Worm (Caenorhabditis elegans) whole organism, L1 larva: Measurements from ENCODE around the gene ent-3.

Experiments
- C04F5.9 ChIP-seq: sonication (generic microtip); optimal IDR thresholded peaks from 2 replicates; lab custom pipeline; 2016; ENCODE audit warnings: missing genetic modification characterization, missing compliant biosample characterization
- C16A3.4 ChIP-seq: fragments of 150-350 bp; optimal IDR thresholded peaks from 2 replicates; lab custom pipeline; 2014; ENCODE audit warnings: missing biosample characterization, missing genetic modification characterization
- alr-1 ChIP-seq: fragments of 200-800 bp; sonication (Bioruptor generic); optimal IDR thresholded peaks from 2 replicates; lab custom pipeline; 2018; ENCODE audit warnings: borderline replicate concordance, mild to moderate bottlenecking, missing genetic modification characterization, missing compliant biosample characterization
- blmp-1 ChIP-seq: fragments of 150-350 bp; optimal IDR thresholded peaks from 2 replicates; lab custom pipeline; 2014; ENCODE audit warnings: missing biosample characterization, missing genetic modification characterization
- ceh-63 ChIP-seq: fragments of 200-800 bp; sonication (Bioruptor generic); optimal IDR thresholded peaks from 2 replicates; lab custom pipeline; 2018; ENCODE audit warnings: mild to moderate bottlenecking, missing genetic modification characterization, missing compliant biosample characterization
- ceh-8 ChIP-seq: fragments of 200-800 bp; sonication (Bioruptor generic); optimal IDR thresholded peaks from 2 replicates; lab custom pipeline; 2018; ENCODE audit warnings: mild to moderate bottlenecking, missing genetic modification characterization, moderate library complexity, missing compliant biosample characterization
- ceh-90 ChIP-seq: sonication (generic microtip); optimal IDR thresholded peaks from 2 replicates; lab custom pipeline; 2016; ENCODE audit warnings: missing genetic modification characterization, missing compliant biosample characterization
- dpl-1 ChIP-seq, 3 experiments: fragments of 150-350 bp in 2 of 3; sonication (generic microtip) in 1 of 3; optimal IDR thresholded peaks; 2 replicates each; lab custom pipeline; 2014 to 2017; ENCODE audit warnings: missing biosample characterization in 3 of 3, missing genetic modification characterization in 3 of 3, missing genetic modification reagents in 3 of 3
- efl-1 ChIP-seq, 4 experiments: fragments of 150-350 bp; optimal IDR thresholded peaks in 3 of 4; peaks in 1 of 4; 1 replicate in 1 of 4; 2 replicates in 3 of 4; lab custom pipeline; 2014; ENCODE audit warnings: missing biosample characterization in 2 of 4, missing genetic modification characterization in 2 of 4, missing genetic modification reagents in 2 of 4
- elt-2 ChIP-seq: sonication (generic microtip); optimal IDR thresholded peaks from 2 replicates; lab custom pipeline; 2016; ENCODE audit warnings: missing genetic modification characterization, mild to moderate bottlenecking, inconsistent platforms, missing compliant biosample characterization, missing genetic modification reagents
- elt-3 ChIP-seq, 6 experiments: fragments of 150-350 bp in 1 of 6; sonication (generic microtip); optimal IDR thresholded peaks; 2 replicates each; lab custom pipeline; 2017 to 2018; ENCODE audit warnings: missing biosample characterization in 6 of 6, missing genetic modification characterization in 6 of 6, inconsistent platforms in 1 of 6
- ets-5 ChIP-seq: fragments of 200-800 bp; sonication (Bioruptor generic); IDR thresholded peaks from 2 replicates; pipeline ENCODE4 v1.3.6; 2022; ENCODE audit warnings: missing genetic modification characterization, missing compliant biosample characterization
- fkh-10 ChIP-seq: sonication (generic microtip); optimal IDR thresholded peaks from 2 replicates; lab custom pipeline; 2017; ENCODE audit warnings: missing biosample characterization, missing genetic modification reagents, missing genetic modification characterization
- fkh-4 ChIP-seq: sonication (generic microtip); optimal IDR thresholded peaks from 2 replicates; lab custom pipeline; 2016; ENCODE audit warnings: missing compliant biosample characterization, missing genetic modification characterization, borderline replicate concordance
- grh-1 ChIP-seq: fragments of 200-800 bp; sonication (Bioruptor generic); IDR thresholded peaks from 2 replicates; pipeline ENCODE4 v1.3.6; 2022; ENCODE audit warnings: missing genetic modification reagents, missing genetic modification characterization, missing compliant biosample characterization
- hlh-4 ChIP-seq: sonication (generic microtip); optimal IDR thresholded peaks from 2 replicates; lab custom pipeline; 2016; ENCODE audit warnings: mild to moderate bottlenecking, missing genetic modification characterization, missing compliant biosample characterization
- irx-1 ChIP-seq: sonication (generic microtip); optimal IDR thresholded peaks from 2 replicates; lab custom pipeline; 2016; ENCODE audit warnings: missing genetic modification characterization, missing compliant biosample characterization
- lin-14 ChIP-seq: fragments of 200-800 bp; sonication (Bioruptor generic); optimal IDR thresholded peaks from 2 replicates; lab custom pipeline; 2018; ENCODE audit warnings: mild to moderate bottlenecking, missing genetic modification characterization, moderate library complexity, missing compliant biosample characterization
- lin-15B ChIP-seq: fragments of 150-350 bp; sonication (generic microtip); optimal IDR thresholded peaks from 3 replicates; lab custom pipeline; 2014; ENCODE audit warnings: missing biosample characterization, missing genetic modification characterization
- lin-39 ChIP-seq: fragments of 150-350 bp; optimal IDR thresholded peaks from 2 replicates; lab custom pipeline; 2014; ENCODE audit warnings: missing biosample characterization, missing genetic modification reagents, missing genetic modification characterization
- mdl-1 ChIP-seq, 2 experiments: fragments of 150-350 bp; optimal IDR thresholded peaks; 2 replicates each; lab custom pipeline; 2014 to 2017; ENCODE audit warnings: missing biosample characterization in 2 of 2, missing genetic modification characterization in 2 of 2, inconsistent platforms in 1 of 2
- mef-2 ChIP-seq: fragments of 150-350 bp; optimal IDR thresholded peaks from 2 replicates; lab custom pipeline; 2014; ENCODE audit warnings: missing biosample characterization, missing genetic modification characterization
- nhr-11 ChIP-seq: fragments of 150-350 bp; optimal IDR thresholded peaks from 2 replicates; lab custom pipeline; 2014; ENCODE audit warnings: missing biosample characterization, missing genetic modification characterization
- nhr-12 ChIP-seq: sonication (generic microtip); optimal IDR thresholded peaks from 2 replicates; lab custom pipeline; 2017; ENCODE audit warnings: missing biosample characterization, missing genetic modification characterization
- nhr-19 ChIP-seq: fragments of 200-800 bp; sonication (Bioruptor generic); conservative IDR thresholded peaks from 2 replicates; pipeline ENCODE4 v1.3.6; 2022; ENCODE audit warnings: missing genetic modification characterization, missing compliant biosample characterization
- nhr-71 ChIP-seq: sonication (generic microtip); optimal IDR thresholded peaks from 2 replicates; lab custom pipeline; 2016; ENCODE audit warnings: mild to moderate bottlenecking, missing genetic modification characterization, moderate library complexity, missing compliant biosample characterization
- nhr-76 ChIP-seq: sonication (generic microtip); optimal IDR thresholded peaks from 2 replicates; lab custom pipeline; 2017; ENCODE audit warnings: missing biosample characterization, missing genetic modification characterization
- nhr-77 ChIP-seq: fragments of 150-350 bp; optimal IDR thresholded peaks from 2 replicates; lab custom pipeline; 2014; ENCODE audit warnings: missing biosample characterization, missing genetic modification characterization
- nhr-84 ChIP-seq: sonication (generic microtip); optimal IDR thresholded peaks from 2 replicates; lab custom pipeline; 2017; ENCODE audit warnings: missing biosample characterization, missing genetic modification characterization
- nhr-90 ChIP-seq: sonication (generic microtip); optimal IDR thresholded peaks from 2 replicates; lab custom pipeline; 2016; ENCODE audit warnings: mild to moderate bottlenecking, missing genetic modification characterization, missing compliant biosample characterization; ENCODE audit not compliant: poor library complexity
- pag-3 ChIP-seq: sonication (generic microtip); optimal IDR thresholded peaks from 2 replicates; lab custom pipeline; 2017; ENCODE audit warnings: missing genetic modification characterization, mild to moderate bottlenecking, missing compliant biosample characterization, antibody characterized with exemption, borderline replicate concordance; ENCODE audit not compliant: insufficient read depth
- sox-4 ChIP-seq: sonication (generic microtip); optimal IDR thresholded peaks from 2 replicates; lab custom pipeline; 2016; ENCODE audit warnings: missing genetic modification characterization, missing compliant biosample characterization
- sptf-1 ChIP-seq: fragments of 150-350 bp; optimal IDR thresholded peaks from 2 replicates; lab custom pipeline; 2014; ENCODE audit warnings: missing biosample characterization, missing genetic modification characterization
- tlp-1 ChIP-seq: fragments of 150-350 bp; optimal IDR thresholded peaks from 2 replicates; lab custom pipeline; 2014; ENCODE audit warnings: missing biosample characterization, missing genetic modification characterization
- zag-1 ChIP-seq: fragments of 150-350 bp; optimal IDR thresholded peaks from 2 replicates; lab custom pipeline; 2014; ENCODE audit warnings: missing biosample characterization, missing genetic modification characterization
- ztf-11 ChIP-seq, 2 experiments: sonication (generic microtip); optimal IDR thresholded peaks; 2 replicates each; lab custom pipeline; 2016 to 2017; ENCODE audit warnings: missing genetic modification characterization in 2 of 2, missing biosample characterization in 1 of 2, missing compliant biosample characterization in 1 of 2

Gene ent-3

ce11 chrV:14248654-14249053 is 12.8 kb upstream of the ent-3 start, which contains the start of gene K02E11.6:
Gene K02E11.6 (plus strand): TSS chrV:14248802.
- TF ChIP-seq zag-1 (no peak), nhr-77 (no peak), irx-1 (tag; lab: Kevin White, UChicago) (no peak), tlp-1 (no peak), fkh-4 (tag; lab: Kevin White, UChicago) (no peak), mdl-1 (tag; optimal IDR thresholded peaks at IDR 0.05; lab: Kevin White, UChicago) (no peak), elt-3 (tag; optimal IDR thresholded peaks at IDR 0.05; lab: Kevin White, UChicago) (no peak), sptf-1 (tag; lab: Kevin White, UChicago) (no peak)

- TF ChIP-seq pag-3 (no peak), nhr-76 (tag; lab: Kevin White, UChicago) (no peak), nhr-84 (tag; lab: Kevin White, UChicago) (no peak), ets-5 (no peak), fkh-10 (no peak), sox-4 (tag; lab: Kevin White, UChicago) (no peak), nhr-90 (tag; lab: Kevin White, UChicago) (no peak), lin-14 (GFP tag; lab: Kevin White, UChicago) (no peak), lin-15B (tag; lab: Kevin White, UChicago) (no peak), C04F5.9 (tag; lab: Kevin White, UChicago) (no peak), C16A3.4 (no peak), efl-1 (optimal IDR thresholded peaks at IDR 0.05; lab: Kevin White, UChicago) (no peak), efl-1 (GFP tag; optimal IDR thresholded peaks at IDR 0.05 in 1 of 2; lab: Kevin White, UChicago) (no peak), mef-2 (tag; lab: Kevin White, UChicago) (no peak), elt-2 (tag; lab: Kevin White, UChicago) (no peak), grh-1 (GFP tag; lab: Robert Waterston, UW) (no peak), blmp-1 (tag; lab: Kevin White, UChicago) (no peak), dpl-1 (GFP tag; optimal IDR thresholded peaks at IDR 0.05; lab: Kevin White, UChicago) (no peak), lin-39 (tag; lab: Kevin White, UChicago) (no peak)
Observed at ce11 chrV:14248025-14248424, 12.2 kb upstream of the ent-3 start, which contains the start of gene K02E11.4. Gene K02E11.4 (minus strand): TSS chrV:14248125.

ce11 chrV:14246761-14247160 is 10.9 kb upstream of the ent-3 start, which contains the start of gene K02E11.3:
Gene K02E11.3 (minus strand): TSS chrV:14246861.
- TF ChIP-seq ceh-63 (GFP tag; lab: Kevin White, UChicago) (no peak), efl-1 (optimal IDR thresholded peaks at IDR 0.05; lab: Kevin White, UChicago) (no peak), efl-1 (GFP tag; optimal IDR thresholded peaks at IDR 0.05 in 1 of 2; lab: Kevin White, UChicago) (peak in 1 of 2 experiments; percentile 31), ceh-90 (tag; lab: Kevin White, UChicago) (no peak)

ce11 chrV:14243904-14244303 is 8.1 kb upstream of the ent-3 start, which contains the start of gene sre-7:
Gene sre-7 (plus strand): TSS chrV:14244204.
- TF ChIP-seq nhr-77 (no peak), alr-1 (no peak), ceh-8 (no peak), blmp-1 (tag; lab: Kevin White, UChicago) (no peak), lin-14 (GFP tag; lab: Kevin White, UChicago) (no peak), nhr-19 (GFP tag; lab: Robert Waterston, UW) (no peak), nhr-71 (tag; lab: Kevin White, UChicago) (no peak), nhr-11 (tag; lab: Kevin White, UChicago) (no peak), nhr-12 (tag; lab: Kevin White, UChicago) (no peak), hlh-4 (tag; lab: Kevin White, UChicago) (no peak), ztf-11 (tag; optimal IDR thresholded peaks at IDR 0.05; lab: Kevin White, UChicago) (no peak), fkh-4 (tag; lab: Kevin White, UChicago) (no peak), elt-3 (tag; optimal IDR thresholded peaks at IDR 0.05; lab: Kevin White, UChicago) (no peak)
